Worm (Caenorhabditis elegans): ENCODE measurements around the gene snt-6.

DNA sequence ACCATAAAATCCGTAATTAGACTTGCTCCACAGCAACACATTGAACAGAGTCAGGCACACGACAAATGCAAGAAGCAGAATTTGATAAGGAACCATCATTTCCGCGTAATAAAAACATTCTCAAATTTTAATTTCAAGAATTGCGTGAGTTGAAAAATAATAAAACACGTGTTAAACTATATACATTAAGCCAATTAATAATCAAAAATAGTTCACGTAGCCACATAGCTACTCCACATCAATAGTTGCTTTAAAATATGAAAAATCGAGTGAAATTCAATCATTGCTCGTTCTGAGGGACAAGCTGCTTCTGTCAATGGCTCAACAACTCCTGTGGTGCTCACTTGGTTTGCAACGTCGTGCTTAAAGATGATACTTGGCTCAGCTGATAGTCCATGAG is 32.9 kb upstream of the snt-6 start, which contains the start of gene Y39F10A.3:
- TF ChIP-seq mec-3 (tag; optimal IDR thresholded peaks at IDR 0.05; ENCODE audit: borderline replicate concordance) (no peak), pat-9 (tag; optimal IDR thresholded peaks at IDR 0.05) (no peak), ceh-14 (tag; optimal IDR thresholded peaks at IDR 0.05) (no peak), lim-6 (tag; optimal IDR thresholded peaks at IDR 0.05) (no peak), unc-55 (GFP tag; optimal IDR thresholded peaks at IDR 0.05) (no peak), nhr-11 (tag; optimal IDR thresholded peaks at IDR 0.05) (no peak)

Data from whole organism, late embryonic.